Worm (Caenorhabditis elegans) whole organism, L4/young adult: ENCODE data around the gene gcy-19.
"Not testable (repeated sequence)": the region's sequence is repeated elsewhere in the genome, so short reads cannot be mapped to it uniquely, and the experiment has no call there.

Source experiments
- W03F9.2 ChIP-seq: fragments of 150-350 bp; optimal IDR thresholded peaks from 2 replicates; lab custom pipeline; 2014; ENCODE audit warnings: missing biosample characterization, missing genetic modification characterization
- dao-5 ChIP-seq: sonication (generic microtip); optimal IDR thresholded peaks from 2 replicates; lab custom pipeline; 2016; ENCODE audit warnings: missing genotype, missing genetic modification characterization, moderate library complexity, missing compliant biosample characterization
- him-1 ChIP-seq: sonication (generic microtip); optimal IDR thresholded peaks from 2 replicates; lab custom pipeline; 2016; ENCODE audit warnings: missing genotype, missing genetic modification reagents, missing genetic modification characterization, missing compliant biosample characterization

The gcy-19 gene

ce11 chrII:3259254-3259653 lies at the start of gene gcy-19:
Gene gcy-19, minus strand, starts transcription at chrII:3259354.
- no peak for TF ChIP-seq dao-5 (tag; lab: Kevin White, UChicago)
- TF ChIP-seq him-1 (tag; lab: Kevin White, UChicago), result no peak
- no peak for TF ChIP-seq W03F9.2 (tag; lab: Kevin White, UChicago)

DNA sequence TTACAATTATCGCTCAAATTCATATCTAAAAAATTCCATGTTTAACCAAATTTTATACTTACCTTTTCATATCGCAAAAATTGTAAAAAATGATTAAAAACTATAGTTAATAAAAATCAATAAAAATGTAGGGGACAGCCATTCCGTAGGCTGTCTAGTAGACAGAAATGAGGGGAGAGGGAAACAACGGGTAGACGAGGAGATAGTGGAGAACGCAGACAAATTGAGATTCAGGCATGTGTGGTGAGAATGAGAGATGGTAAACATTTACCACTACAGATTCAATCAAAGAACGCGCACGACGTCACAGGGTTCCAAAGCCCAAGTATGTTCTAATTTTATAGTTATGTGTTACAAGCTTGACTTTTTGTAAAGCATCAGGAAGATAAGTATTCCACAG lies 44.4 kb upstream of the gcy-19 start:
- TF ChIP-seq him-1 (tag; lab: Kevin White, UChicago) (no peak), W03F9.2 (tag; lab: Kevin White, UChicago) (no peak), dao-5 (tag; lab: Kevin White, UChicago) (no peak)

DNA sequence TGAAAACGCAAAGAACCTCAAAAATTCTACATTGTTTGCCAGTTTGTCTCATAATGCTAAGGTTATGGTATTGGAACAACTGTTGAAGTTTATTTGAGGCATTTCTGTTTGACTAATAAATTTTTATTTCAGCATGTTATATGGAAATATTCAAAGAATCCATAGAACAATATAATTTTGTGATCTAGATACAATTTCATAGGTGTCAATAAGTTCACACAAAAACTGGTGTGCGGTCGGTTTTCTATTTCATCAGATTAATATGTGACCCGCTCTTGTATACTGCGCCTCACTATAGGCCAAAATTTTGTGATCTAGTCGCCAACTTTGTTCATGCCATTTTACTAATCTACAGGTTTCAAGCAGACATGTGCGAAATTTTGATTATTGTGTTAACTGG lies 40.3 kb upstream of the gcy-19 start, which contains the start of gene btb-22:
TSS of gene btb-22 (plus strand) at position 301 of the 400 bp plus-strand sequence.
- TF ChIP-seq dao-5 (tag; lab: Kevin White, UChicago) (no peak), W03F9.2 (tag; lab: Kevin White, UChicago) (no peak), him-1 (tag; lab: Kevin White, UChicago) (no peak)

DNA sequence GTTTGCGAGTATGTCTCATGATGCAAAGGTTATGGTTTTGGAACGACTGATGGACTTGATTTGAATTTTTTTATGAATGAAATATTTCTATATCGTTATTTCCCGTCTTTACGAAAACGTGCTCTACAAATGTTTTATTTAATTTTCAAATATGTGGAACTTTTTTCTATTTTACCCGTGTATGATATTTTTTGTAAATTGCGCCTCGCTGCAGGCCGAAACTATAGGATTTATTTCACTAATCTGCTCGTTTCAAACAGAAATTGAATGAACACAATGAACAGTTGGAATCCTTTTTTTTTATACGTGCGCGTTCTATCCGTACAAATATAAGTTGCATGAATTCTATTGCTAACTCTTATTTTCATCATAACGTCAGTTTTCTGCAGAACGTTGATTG lies 38.8 kb upstream of the gcy-19 start, which contains the start of gene btb-18:
TSS of gene btb-18 (plus strand) at position 301 of the 400 bp plus-strand sequence.
- no peak for TF ChIP-seq W03F9.2 (tag; lab: Kevin White, UChicago)
- TF ChIP-seq dao-5 (tag; lab: Kevin White, UChicago), result no peak
- no peak for TF ChIP-seq him-1 (tag; lab: Kevin White, UChicago)

DNA sequence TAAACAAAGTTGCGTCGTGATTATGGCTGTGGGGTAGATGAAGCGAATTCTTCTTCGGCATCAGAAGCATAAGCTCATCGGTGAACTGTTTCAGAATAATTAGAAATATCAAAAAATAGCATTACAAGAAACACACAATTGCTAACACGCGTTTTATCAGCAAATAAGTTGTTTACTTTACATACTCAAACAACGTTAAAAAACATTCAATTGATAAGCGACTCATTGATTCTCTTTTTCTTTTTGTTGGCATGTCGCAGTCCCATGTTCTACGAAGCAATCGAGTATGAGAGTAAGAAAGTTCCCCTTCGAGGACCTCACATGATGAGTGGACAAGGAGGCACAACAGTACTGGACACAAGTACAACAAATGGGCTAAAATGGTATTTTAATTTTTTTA lies 37.5 kb upstream of the gcy-19 start, which contains the start of gene btb-16:
TSS of gene btb-16 (plus strand) at position 240 of the 400 bp plus-strand sequence.
- TF ChIP-seq dao-5 (tag; lab: Kevin White, UChicago) (no peak), him-1 (tag; lab: Kevin White, UChicago) (no peak), W03F9.2 (tag; lab: Kevin White, UChicago) (no peak)

DNA sequence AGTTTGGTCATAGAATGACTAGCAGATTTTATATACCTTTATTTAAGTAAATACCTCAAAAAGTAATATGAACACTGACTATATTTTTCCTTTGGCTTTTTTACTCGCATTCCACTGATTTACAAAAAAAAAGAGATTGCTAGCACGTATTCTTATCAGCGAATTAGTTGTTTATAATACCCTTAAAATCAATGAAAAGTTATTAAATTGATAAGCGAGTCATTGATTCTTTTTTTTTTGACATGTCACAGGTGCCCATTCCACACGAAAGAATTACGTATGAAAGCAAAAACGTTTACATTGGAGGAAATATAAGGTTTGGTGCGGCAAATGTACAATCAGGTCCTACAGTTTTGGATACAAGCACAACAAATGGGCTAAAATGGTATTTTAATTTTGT lies 36.0 kb upstream of the gcy-19 start, which contains the start of gene btb-17:
TSS of gene btb-17 (plus strand) at position 213 of the 400 bp plus-strand sequence.
- TF ChIP-seq W03F9.2 (tag; lab: Kevin White, UChicago) (no peak), him-1 (tag; lab: Kevin White, UChicago) (no peak), dao-5 (tag; lab: Kevin White, UChicago) (no peak)

DNA sequence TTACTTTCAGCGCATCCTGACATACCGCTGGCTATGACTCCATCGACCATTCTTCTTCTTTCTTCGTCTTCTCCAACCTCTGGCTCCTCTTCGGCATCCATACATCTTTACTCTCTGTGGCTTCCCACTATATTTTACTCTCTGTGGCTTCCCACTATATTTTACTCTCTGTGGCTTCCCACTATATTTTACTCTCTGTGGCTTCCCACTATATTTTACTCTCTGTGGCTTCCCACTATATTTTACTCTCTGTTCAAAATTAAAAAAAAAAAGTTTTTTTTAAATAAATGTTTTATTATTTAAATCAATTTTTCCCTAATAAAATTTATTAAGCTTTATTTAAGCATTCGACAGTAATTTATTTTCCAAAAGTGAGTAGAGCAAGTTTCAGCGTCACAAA lies 31.4 kb upstream of the gcy-19 start, which contains the start of gene F39E9.14:
TSS of gene F39E9.14 (minus strand) at position 101 of the 400 bp plus-strand sequence.
- TF ChIP-seq him-1, dao-5, W03F9.2 (tag; lab: Kevin White, UChicago): not testable (repeated sequence)

ce11 chrII:3287073-3287472 lies 27.9 kb upstream of the gcy-19 start, which contains the start of gene sri-63:
Gene sri-63, plus strand, starts transcription at chrII:3287373.
- TF ChIP-seq dao-5 (tag; lab: Kevin White, UChicago), result no peak
- no peak for TF ChIP-seq him-1 (tag; lab: Kevin White, UChicago)
- TF ChIP-seq W03F9.2 (tag; lab: Kevin White, UChicago), result no peak

- no peak for TF ChIP-seq W03F9.2 (tag; lab: Kevin White, UChicago)
- no peak for TF ChIP-seq dao-5 (tag; lab: Kevin White, UChicago)
- no peak for TF ChIP-seq him-1 (tag; lab: Kevin White, UChicago)
Observed at ce11 chrII:3284558-3284957, 25.4 kb upstream of the gcy-19 start, which contains the start of gene scl-15. Gene scl-15, minus strand, starts transcription at chrII:3284658.

DNA sequence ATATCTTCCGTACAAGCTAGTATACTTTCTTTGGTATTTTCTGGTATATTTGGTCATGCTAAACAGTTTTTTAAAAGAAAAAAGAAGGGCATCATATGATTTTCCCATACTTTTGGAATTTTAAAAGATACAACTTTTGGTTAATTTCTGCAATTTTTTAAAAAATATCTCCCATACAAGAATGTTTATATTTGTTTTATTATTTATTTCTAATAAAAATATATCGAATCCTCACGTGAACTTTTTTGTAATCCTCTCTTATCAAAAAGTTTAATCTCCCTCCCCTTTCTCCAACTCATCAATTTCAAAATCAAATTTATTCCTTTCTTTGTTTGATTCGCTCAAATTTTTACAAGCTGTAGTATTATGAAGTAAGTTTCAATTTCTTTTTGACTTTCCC lies 23.2 kb upstream of the gcy-19 start, which contains the start of gene nep-13:
TSS of gene nep-13 (plus strand) at position 301 of the 400 bp plus-strand sequence.
- TF ChIP-seq dao-5 (tag; lab: Kevin White, UChicago), result no peak

DNA sequence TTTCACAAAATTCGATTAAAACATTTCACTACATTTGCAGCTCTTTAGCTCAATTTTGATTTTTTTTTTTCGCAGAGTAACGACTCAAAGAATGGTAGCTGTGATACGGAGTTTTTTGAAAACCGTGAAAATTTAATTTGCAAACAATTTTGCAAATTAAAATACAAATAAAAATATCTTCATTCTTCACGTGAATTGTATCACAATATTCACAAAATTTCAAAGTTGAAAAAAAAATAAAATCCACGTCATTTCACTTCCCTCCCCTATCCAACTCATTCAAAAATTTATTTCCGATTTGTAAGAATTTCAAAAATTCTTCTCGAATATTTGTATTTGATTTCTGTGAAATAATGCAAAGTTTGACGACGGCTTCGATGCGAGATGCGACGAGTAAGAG lies 19.5 kb upstream of the gcy-19 start, which contains the start of gene wht-4:
TSS of gene wht-4 (plus strand) at position 301 of the 400 bp plus-strand sequence.
- TF ChIP-seq W03F9.2 (tag; lab: Kevin White, UChicago) (no peak), dao-5 (tag; lab: Kevin White, UChicago) (no peak), him-1 (tag; lab: Kevin White, UChicago) (no peak)

ce11 chrII:3277686-3278085 lies 18.5 kb upstream of the gcy-19 start, which contains the start of gene F02E11.4:
Gene F02E11.4, minus strand, starts transcription at chrII:3277786.
- TF ChIP-seq W03F9.2 (tag; lab: Kevin White, UChicago) (no peak), him-1 (tag; lab: Kevin White, UChicago) (no peak), dao-5 (tag; lab: Kevin White, UChicago) (no peak)

- TF ChIP-seq dao-5 (tag; lab: Kevin White, UChicago), result no peak
- TF ChIP-seq W03F9.2 (tag; lab: Kevin White, UChicago), result no peak
- no peak for TF ChIP-seq him-1 (tag; lab: Kevin White, UChicago)
Observed at ce11 chrII:3274923-3275322, 15.8 kb upstream of the gcy-19 start, which contains the start of gene F02E11.3. Gene F02E11.3, minus strand, starts transcription at chrII:3275023.

DNA sequence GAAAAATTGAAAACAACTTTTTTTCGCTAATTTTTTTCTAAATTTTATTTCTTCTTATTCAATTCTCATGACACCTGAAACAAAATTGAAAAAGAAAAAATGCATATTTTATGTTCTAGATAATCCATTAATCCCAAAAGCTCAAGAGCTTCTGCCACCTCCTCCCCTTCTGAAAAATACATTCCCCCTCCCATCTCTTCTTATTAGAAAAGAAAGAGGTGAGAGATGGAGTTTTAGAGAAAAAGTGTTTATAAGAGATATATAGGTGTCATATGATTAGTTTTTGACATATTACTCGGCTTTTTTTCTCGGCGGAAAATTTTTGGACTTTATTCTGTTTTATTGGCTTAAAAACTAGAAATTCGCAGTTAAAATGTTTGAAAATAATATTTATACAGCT lies 11.4 kb upstream of the gcy-19 start:
- TF ChIP-seq W03F9.2 (tag; lab: Kevin White, UChicago) (no peak), dao-5 (tag; lab: Kevin White, UChicago) (no peak), him-1 (tag; lab: Kevin White, UChicago) (no peak)
